Worm (Caenorhabditis elegans): ENCODE measurements around the gene Y70G10A.4.
"Not testable (repeated sequence)": the region's sequence is repeated elsewhere in the genome, so short reads cannot be mapped to it uniquely, and the experiment has no call there.

The Y70G10A.4 gene

ce11 chrIII:10253334-10253733, 31.4 kb downstream of the Y70G10A.4 start:
- no peak for TF ChIP-seq unc-62 (GFP tag; optimal IDR thresholded peaks at IDR 0.05)

- no peak for TF ChIP-seq unc-62 (GFP tag; optimal IDR thresholded peaks at IDR 0.05)
Observed at ce11 chrIII:10254583-10254982, 32.6 kb downstream of the Y70G10A.4 start, which contains the start of gene R01H10.4. TSS of gene R01H10.4 (plus strand) at chrIII:10254818.

ce11 chrIII:10258641-10259040, 36.7 kb downstream of the Y70G10A.4 start, which contains the start of gene rip-1:
TSS of gene rip-1 (minus strand) at chrIII:10258741.
- no peak for TF ChIP-seq unc-62 (GFP tag; optimal IDR thresholded peaks at IDR 0.05)

DNA sequence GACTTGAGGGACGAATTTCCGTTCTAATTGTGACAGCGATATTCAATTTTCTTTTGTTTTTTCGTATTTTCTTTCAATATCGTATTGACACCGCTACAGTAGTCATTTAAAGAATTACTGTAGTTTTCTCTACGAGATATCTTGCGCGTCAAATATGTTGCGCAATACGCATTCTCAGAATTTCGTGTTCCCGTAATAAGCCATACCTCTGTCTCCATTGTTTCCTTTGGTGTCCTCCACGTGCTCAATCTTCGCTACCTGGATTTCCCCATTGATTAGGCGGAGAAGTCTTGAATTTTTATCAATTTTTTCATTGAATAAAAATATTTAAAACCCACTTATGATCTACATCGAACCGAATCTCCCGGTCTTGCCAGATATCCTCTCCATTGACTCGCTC, 39.3 kb downstream of the Y70G10A.4 start:
- TF ChIP-seq unc-62 (GFP tag; optimal IDR thresholded peaks at IDR 0.05) = no peak

DNA sequence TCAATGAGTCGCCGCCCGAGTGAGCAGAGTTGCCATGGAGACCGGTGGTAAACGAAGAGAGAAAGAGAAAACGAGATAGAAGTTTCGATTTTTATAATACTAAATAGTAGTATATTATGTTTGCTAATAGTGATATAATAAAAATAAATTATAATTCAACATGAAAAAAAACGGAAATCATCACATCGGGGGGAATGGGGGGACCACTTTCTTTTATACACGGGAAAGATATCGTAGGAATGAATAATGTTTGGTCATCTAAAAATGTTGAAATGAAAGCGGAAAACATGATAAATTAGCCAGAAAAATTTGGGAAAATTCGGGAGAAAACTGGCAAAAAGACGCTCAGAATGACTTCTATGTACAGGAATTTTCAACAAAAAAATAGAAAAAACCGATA, 39.7 kb downstream of the Y70G10A.4 start, which contains the start of gene bbs-5:
Gene bbs-5 (minus strand): TSS at position 101 of the 400 bp plus-strand sequence.
- no peak for TF ChIP-seq unc-62 (GFP tag; optimal IDR thresholded peaks at IDR 0.05)

DNA sequence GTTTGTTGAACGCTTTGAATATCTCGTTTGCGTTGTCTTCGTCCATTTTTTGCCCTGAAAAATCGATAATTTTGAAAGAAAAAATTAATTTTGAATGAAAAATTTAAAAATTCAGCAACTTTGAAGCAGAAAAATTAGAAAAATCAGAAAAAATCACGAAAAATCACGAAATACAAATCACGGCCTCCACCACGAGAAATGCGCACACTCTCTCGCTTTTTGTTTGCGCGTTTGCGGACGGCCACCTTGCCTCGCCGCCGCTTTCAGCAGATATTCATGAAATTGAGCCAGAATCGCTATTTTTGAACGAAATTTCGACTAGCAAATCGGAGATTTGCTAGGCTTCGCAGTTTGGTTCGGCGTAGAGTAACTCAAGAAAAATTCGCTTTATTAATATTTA, 44.9 kb downstream of the Y70G10A.4 start, which contains the start of gene inpp-4B:
Gene inpp-4B (minus strand): TSS at position 54 of the 400 bp plus-strand sequence.
- not testable (repeated sequence) for TF ChIP-seq unc-62 (GFP tag; optimal IDR thresholded peaks at IDR 0.05)

DNA sequence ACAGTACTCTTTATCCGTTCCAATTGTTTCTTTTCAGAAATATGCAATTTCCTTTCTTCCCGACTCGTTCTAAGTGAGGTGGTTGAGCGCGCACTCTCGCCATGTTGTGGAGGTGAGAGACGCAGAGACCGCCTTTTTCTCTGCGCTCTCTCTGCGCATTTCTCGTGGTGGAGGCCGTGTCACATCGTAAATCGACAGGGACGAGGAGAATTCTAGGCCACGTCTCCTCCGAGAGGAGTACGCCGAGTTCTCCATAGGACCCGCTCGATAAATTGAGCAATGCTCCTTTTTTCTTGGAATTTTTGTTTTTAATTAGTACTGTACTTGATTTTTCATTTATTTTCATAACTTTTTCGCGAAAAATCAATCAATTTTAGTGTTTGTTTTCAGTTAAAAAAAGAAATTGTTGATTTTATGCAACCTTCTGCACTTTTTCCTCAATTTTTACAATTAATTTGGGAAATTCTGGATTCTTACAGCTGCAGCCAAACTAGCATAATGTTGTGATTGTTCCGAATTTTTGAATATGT, 48.9 kb downstream of the Y70G10A.4 start, which contains the start of gene cnk-1:
Gene cnk-1 (plus strand): TSS at position 480 of the 530 bp plus-strand sequence.
- TF ChIP-seq unc-62 (GFP tag; optimal IDR thresholded peaks at IDR 0.05) = no peak

- no peak for TF ChIP-seq unc-62 (GFP tag; optimal IDR thresholded peaks at IDR 0.05)
Observed at ce11 chrIII:10271807-10272206, 49.8 kb downstream of the Y70G10A.4 start.
